Fruit fly (Drosophila melanogaster) whole organism, prepupa: ENCODE data around the gene CG32091.

Experiments used
- Blimp-1 ChIP-seq: fragments of 200-800 bp; sonication (Bioruptor generic); optimal IDR thresholded peaks from 3 replicates; lab custom pipeline; 2017; ENCODE audit warnings: missing biosample characterization, missing genetic modification characterization, mild to moderate bottlenecking, moderate library complexity, missing genetic modification reagents
- CG10669 ChIP-seq: fragments of 200-800 bp; sonication (Bioruptor generic); optimal IDR thresholded peaks from 3 replicates; lab custom pipeline; 2018; ENCODE audit warnings: missing biosample characterization, mild to moderate bottlenecking, missing genetic modification characterization, moderate library complexity
- CG11294 ChIP-seq: fragments of 200-800 bp; sonication (Bioruptor generic); IDR thresholded peaks from 2 replicates; pipeline ENCODE4 v1.3.6; 2022; ENCODE audit warnings: missing biosample characterization, missing genetic modification characterization
- CG11762 ChIP-seq: fragments of 200-800 bp; sonication (Bioruptor generic); optimal IDR thresholded peaks from 3 replicates; lab custom pipeline; 2016; ENCODE audit warnings: missing biosample characterization, missing genetic modification characterization; ENCODE audit not compliant: insufficient read depth
- CG1621 ChIP-seq: fragments of 200-800 bp; sonication (Bioruptor generic); optimal IDR thresholded peaks from 3 replicates; lab custom pipeline; 2018; ENCODE audit warnings: missing biosample characterization, mild to moderate bottlenecking, missing genetic modification characterization
- CG3032 ChIP-seq: fragments of 200-800 bp; optimal IDR thresholded peaks from 2 replicates; lab custom pipeline; 2019; ENCODE audit warnings: missing biosample characterization, mild to moderate bottlenecking, missing genetic modification characterization, moderate library complexity
- CG34406 ChIP-seq: fragments of 200-800 bp; sonication (Bioruptor generic); optimal IDR thresholded peaks from 3 replicates; lab custom pipeline; 2016; ENCODE audit warnings: missing biosample characterization, missing genetic modification characterization
- CG3919 ChIP-seq: fragments of 200-800 bp; sonication (Bioruptor generic); optimal IDR thresholded peaks from 3 replicates; lab custom pipeline; 2016; ENCODE audit warnings: missing biosample characterization, missing genetic modification characterization
- CG6163 ChIP-seq: fragments of 200-800 bp; sonication (Bioruptor generic); IDR thresholded peaks from 3 replicates; pipeline ENCODE4 v1.3.6; 2022; ENCODE audit warnings: missing biosample characterization, missing genetic modification characterization
- CG6276 ChIP-seq: fragments of 200-800 bp; sonication (Bioruptor generic); optimal IDR thresholded peaks from 2 replicates; lab custom pipeline; 2017; ENCODE audit warnings: missing biosample characterization, mild to moderate bottlenecking, missing genetic modification characterization
- CG6854 ChIP-seq: fragments of 200-800 bp; sonication (Bioruptor generic); optimal IDR thresholded peaks from 2 replicates; lab custom pipeline; 2017; ENCODE audit warnings: missing biosample characterization, mild to moderate bottlenecking, missing genetic modification characterization
- CG7368 ChIP-seq: fragments of 200-800 bp; sonication (Bioruptor generic); optimal IDR thresholded peaks from 3 replicates; lab custom pipeline; 2016; ENCODE audit warnings: missing biosample characterization, missing genetic modification characterization
- CG9139 ChIP-seq: fragments of 200-800 bp; sonication (Bioruptor generic); optimal IDR thresholded peaks from 3 replicates; lab custom pipeline; 2017; ENCODE audit warnings: missing biosample characterization, mild to moderate bottlenecking, missing genetic modification characterization
- Eip75B ChIP-seq: fragments of 200-800 bp; sonication (Bioruptor generic); optimal IDR thresholded peaks from 3 replicates; lab custom pipeline; 2016; ENCODE audit warnings: missing biosample characterization, missing genetic modification characterization
- Eip93F ChIP-seq: fragments of 200-800 bp; sonication (Bioruptor generic); optimal IDR thresholded peaks from 2 replicates; lab custom pipeline; 2016; ENCODE audit warnings: missing biosample characterization, mild to moderate bottlenecking, missing genetic modification characterization
- Hr38 ChIP-seq: sonication (Bioruptor generic); optimal IDR thresholded peaks from 2 replicates; lab custom pipeline; 2016; ENCODE audit warnings: missing biosample characterization, missing genetic modification characterization
- Hr4 ChIP-seq: fragments of 200-800 bp; sonication (Bioruptor generic); optimal IDR thresholded peaks from 3 replicates; lab custom pipeline; 2016; ENCODE audit warnings: missing biosample characterization, missing genetic modification characterization
- Met ChIP-seq: fragments of 200-800 bp; sonication (Bioruptor generic); optimal IDR thresholded peaks from 3 replicates; lab custom pipeline; 2016; ENCODE audit warnings: missing biosample characterization, missing genetic modification characterization
- OdsH ChIP-seq: fragments of 200-800 bp; sonication (Bioruptor generic); optimal IDR thresholded peaks from 3 replicates; lab custom pipeline; 2016; ENCODE audit warnings: missing biosample characterization, missing genetic modification characterization
- Sox14 ChIP-seq: fragments of 200-800 bp; sonication (Bioruptor generic); optimal IDR thresholded peaks from 3 replicates; lab custom pipeline; 2016; ENCODE audit warnings: missing biosample characterization, missing genetic modification characterization
- Sox15 ChIP-seq: fragments of 200-800 bp; sonication (Bioruptor generic); optimal IDR thresholded peaks from 3 replicates; lab custom pipeline; 2016; ENCODE audit warnings: missing biosample characterization, missing genetic modification characterization
- achi ChIP-seq: fragments of 200-800 bp; sonication (Bioruptor generic); optimal IDR thresholded peaks from 3 replicates; lab custom pipeline; 2016; ENCODE audit warnings: missing biosample characterization, missing genetic modification characterization
- acj6 ChIP-seq: fragments of 200-800 bp; sonication (Bioruptor generic); optimal IDR thresholded peaks from 3 replicates; lab custom pipeline; 2016; ENCODE audit warnings: missing biosample characterization, missing genetic modification characterization
- dac ChIP-seq: fragments of 200-800 bp; sonication (Bioruptor generic); optimal IDR thresholded peaks from 2 replicates; lab custom pipeline; 2017; ENCODE audit warnings: missing biosample characterization, mild to moderate bottlenecking, missing genetic modification characterization
- eg ChIP-seq: fragments of 200-800 bp; sonication (Bioruptor generic); IDR thresholded peaks from 3 replicates; pipeline ENCODE4 v1.3.6; 2022; ENCODE audit warnings: missing biosample characterization, missing genetic modification characterization
- esn ChIP-seq: fragments of 200-800 bp; sonication (Bioruptor generic); optimal IDR thresholded peaks from 2 replicates; lab custom pipeline; 2016; ENCODE audit warnings: missing biosample characterization, mild to moderate bottlenecking, missing genetic modification characterization, moderate library complexity
- fd59A ChIP-seq: fragments of 200-800 bp; sonication (Bioruptor generic); optimal IDR thresholded peaks from 2 replicates; lab custom pipeline; 2017; ENCODE audit warnings: missing biosample characterization, mild to moderate bottlenecking, missing genetic modification characterization, missing genetic modification reagents
- fkh ChIP-seq: fragments of 200-800 bp; sonication (Bioruptor generic); optimal IDR thresholded peaks from 3 replicates; lab custom pipeline; 2017; ENCODE audit warnings: missing biosample characterization, mild to moderate bottlenecking, missing genetic modification characterization, moderate library complexity
- lz ChIP-seq: fragments of 200-800 bp; sonication (Bioruptor generic); optimal IDR thresholded peaks from 3 replicates; lab custom pipeline; 2016; ENCODE audit warnings: missing biosample characterization, missing genetic modification characterization
- net ChIP-seq: fragments of 200-800 bp; sonication (Bioruptor generic); optimal IDR thresholded peaks from 3 replicates; lab custom pipeline; 2016; ENCODE audit warnings: missing biosample characterization, missing genetic modification characterization
- spab ChIP-seq: fragments of 200-800 bp; sonication (Bioruptor generic); optimal IDR thresholded peaks from 2 replicates; lab custom pipeline; 2017; ENCODE audit warnings: missing biosample characterization, mild to moderate bottlenecking, missing genetic modification characterization, missing genetic modification reagents
- ss ChIP-seq, 2 experiments: fragments of 200-800 bp; sonication (Bioruptor generic); optimal IDR thresholded peaks; 2 replicates in 1 of 2; 3 replicates in 1 of 2; lab custom pipeline; 2017 to 2018; ENCODE audit warnings: mild to moderate bottlenecking in 2 of 2, missing biosample characterization in 2 of 2, missing genetic modification characterization in 2 of 2, moderate library complexity in 1 of 2
- svp ChIP-seq: fragments of 200-800 bp; sonication (Bioruptor generic); peaks from one replicate; lab custom pipeline; 2016; ENCODE audit warnings: missing biosample characterization, missing genetic modification characterization
- topi ChIP-seq: fragments of 200-800 bp; sonication (Bioruptor generic); optimal IDR thresholded peaks from 3 replicates; lab custom pipeline; 2016; ENCODE audit warnings: missing biosample characterization, missing genetic modification characterization
- vri ChIP-seq: fragments of 200-800 bp; sonication (Bioruptor generic); optimal IDR thresholded peaks from 3 replicates; lab custom pipeline; 2016; ENCODE audit warnings: missing biosample characterization, mild to moderate bottlenecking, missing genetic modification characterization

The CG32091 gene

DNA sequence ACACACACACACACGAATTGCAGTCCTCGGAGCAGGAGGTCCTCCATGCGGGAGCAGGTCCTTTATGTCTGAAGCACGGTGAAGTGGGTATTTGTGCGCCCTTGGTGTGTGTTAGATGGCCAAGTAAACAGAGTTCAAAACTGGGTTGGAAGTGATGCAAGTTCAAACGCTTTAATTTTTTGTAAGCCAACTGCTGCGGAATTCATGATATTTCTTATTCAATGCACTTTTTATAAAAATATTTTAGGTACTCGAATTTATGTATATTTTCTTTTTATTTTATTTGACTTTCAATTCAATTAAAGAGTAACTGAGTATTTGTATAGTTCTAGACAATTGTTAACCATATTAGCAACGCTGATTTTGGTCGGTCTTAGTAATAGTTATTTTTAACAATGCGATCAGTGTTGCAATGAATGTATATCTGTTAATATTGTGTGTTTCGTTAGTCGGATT is 31.2 kb upstream of the CG32091 start, which contains the start of the genes CG14137 and CG46394:
Gene CG14137 (minus strand): TSS at position 101 of the 456 bp plus-strand sequence.
Gene CG46394 (plus strand): TSS at position 406 of the 456 bp plus-strand sequence.
- TF ChIP-seq OdsH (GFP tag; lab: Kevin White, UChicago) (no peak), acj6 (GFP tag; lab: Kevin White, UChicago) (no peak), spab (GFP tag; lab: Kevin White, UChicago) (no peak), CG3032 (tag; lab: Kevin White, UChicago) (no peak), CG11294 (GFP tag; lab: Robert Waterston, UW) (no peak), CG11762 (GFP tag; lab: Kevin White, UChicago) (no peak), lz (GFP tag; lab: Kevin White, UChicago) (no peak), CG3919 (GFP tag; lab: Kevin White, UChicago) (no peak), CG1621 (tag; lab: Kevin White, UChicago) (no peak), ss (GFP tag; optimal IDR thresholded peaks at IDR 0.05; lab: Kevin White, UChicago) (no peak), CG9139 (no peak), Met (GFP tag; lab: Kevin White, UChicago) (no peak), dac (GFP tag; lab: Kevin White, UChicago) (no peak), achi (GFP tag; lab: Kevin White, UChicago) (no peak), svp (GFP tag; lab: Kevin White, UChicago) (no peak), Eip75B (no peak), fd59A (GFP tag; lab: Kevin White, UChicago) (no peak), fkh (GFP tag; lab: Kevin White, UChicago) (no peak), Eip93F (GFP tag; lab: Kevin White, UChicago) (no peak)

dm6 chr3L:11601133-11601532 is 30.1 kb upstream of the CG32091 start:
- TF ChIP-seq CG6163 (GFP tag; lab: Robert Waterston, UW) = 0 out of 3 replicates have a peak, but pooled peaks have one; percentile 27
- TF ChIP-seq eg = 0 out of 3 replicates have a peak, but pooled peaks have one; percentile 28
- TF ChIP-seq CG7368 (GFP tag; lab: Kevin White, UChicago) = peak; percentile 50
- TF ChIP-seq topi (GFP tag; lab: Kevin White, UChicago) = no peak

dm6 chr3L:11602040-11602439 is 29.2 kb upstream of the CG32091 start:
- TF ChIP-seq CG7368 (GFP tag; lab: Kevin White, UChicago) (peak; percentile 72), CG3032 (tag; lab: Kevin White, UChicago) (no peak)

DNA sequence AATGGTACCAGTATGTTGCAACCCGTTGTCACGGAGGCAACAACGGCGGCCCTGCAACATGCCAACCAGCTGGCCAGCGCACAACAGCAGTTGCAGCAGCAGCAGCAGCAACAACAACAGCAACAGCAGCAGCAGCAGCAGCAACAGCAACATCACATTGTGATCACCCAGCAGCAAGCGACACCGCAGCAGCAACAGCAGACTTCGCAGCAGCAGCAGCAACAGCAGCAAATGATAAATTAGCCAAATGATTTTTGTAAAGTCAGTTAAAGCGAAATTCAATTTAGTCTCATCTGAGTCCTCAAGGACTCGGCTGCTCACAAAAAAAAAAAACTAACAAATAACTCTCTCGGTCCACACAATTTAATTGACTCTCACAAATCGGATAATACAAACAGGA is 27.0 kb upstream of the CG32091 start:
- no peak for TF ChIP-seq CG6276 (GFP tag; lab: Kevin White, UChicago)
- TF ChIP-seq CG34406 (GFP tag; lab: Kevin White, UChicago) = no peak
- no peak for TF ChIP-seq eg
- no peak for TF ChIP-seq Sox15 (GFP tag; lab: Kevin White, UChicago)
- no peak for TF ChIP-seq net (GFP tag; lab: Kevin White, UChicago)
- TF ChIP-seq ss (GFP tag; optimal IDR thresholded peaks at IDR 0.05; lab: Kevin White, UChicago) = no peak
- TF ChIP-seq Sox14 (GFP tag; lab: Kevin White, UChicago) = no peak
- no peak for TF ChIP-seq Blimp-1 (GFP tag; lab: Kevin White, UChicago)
- TF ChIP-seq CG1621 (tag; lab: Kevin White, UChicago) = no peak
- TF ChIP-seq esn = no peak
- no peak for TF ChIP-seq achi (GFP tag; lab: Kevin White, UChicago)
- TF ChIP-seq Hr38 (GFP tag; lab: Kevin White, UChicago) = no peak
- TF ChIP-seq Hr4 (GFP tag; lab: Kevin White, UChicago) = no peak
- no peak for TF ChIP-seq fkh (GFP tag; lab: Kevin White, UChicago)
- no peak for TF ChIP-seq topi (GFP tag; lab: Kevin White, UChicago)
- no peak for TF ChIP-seq CG10669 (GFP tag; lab: Kevin White, UChicago)
- TF ChIP-seq CG11762 (GFP tag; lab: Kevin White, UChicago) = no peak
- TF ChIP-seq CG6854 (GFP tag; lab: Kevin White, UChicago) = no peak
- no peak for TF ChIP-seq vri (GFP tag; lab: Kevin White, UChicago)
- no peak for TF ChIP-seq CG3919 (GFP tag; lab: Kevin White, UChicago)
